Worm (Caenorhabditis elegans): ENCODE measurements around the gene F44E5.5.

Gene F44E5.5

DNA sequence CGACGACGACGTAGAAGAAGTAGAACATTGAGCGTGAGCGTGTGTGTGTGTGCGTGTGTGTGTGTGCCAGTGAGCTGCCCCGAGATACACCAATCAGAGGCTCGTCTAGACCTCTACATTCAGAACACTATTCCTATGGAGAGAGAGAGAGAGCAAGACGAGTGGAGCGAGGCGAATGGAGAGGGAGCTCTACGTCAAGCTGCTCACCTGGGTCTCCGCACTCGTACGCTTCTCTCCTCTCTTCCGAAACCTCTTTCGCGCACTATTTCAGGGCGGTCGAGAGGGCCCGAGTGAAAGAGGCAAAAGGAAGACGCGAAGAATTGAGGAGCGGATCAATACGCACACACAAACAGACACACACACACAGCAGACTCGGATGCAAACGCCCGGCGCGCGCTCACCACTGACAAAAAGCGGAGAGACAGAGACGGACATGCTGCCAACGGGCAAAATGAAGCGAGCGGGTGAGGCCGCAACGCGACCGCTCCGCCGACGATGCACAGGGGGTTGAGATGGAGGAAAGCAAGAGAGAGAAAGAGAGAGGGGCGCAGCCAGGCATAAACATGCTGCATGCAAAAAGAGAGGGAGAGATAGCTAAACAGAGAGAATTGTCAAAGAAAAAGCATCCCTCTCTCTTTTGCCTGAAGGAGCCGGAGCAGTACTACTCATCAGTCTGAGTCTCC lies 9.8 kb upstream of the F44E5.5 start:
- peak; percentile 53 for TF ChIP-seq snpc-4 (tag; optimal IDR thresholded peaks at IDR 0.05)
- peak; percentile 70 for TF ChIP-seq dsc-1 (tag; optimal IDR thresholded peaks at IDR 0.05)
- TF ChIP-seq dpl-1 (GFP tag; optimal IDR thresholded peaks at IDR 0.05), result peak; percentile 17 to 41 (median 40)
- TF ChIP-seq efl-1 (optimal IDR thresholded peaks at IDR 0.05), result peak; percentile 64 to 80
- TF ChIP-seq efl-1 (GFP tag; optimal IDR thresholded peaks at IDR 0.05 in 1 of 2), result peak; percentile 8 to 94
- TF ChIP-seq hpl-2 (GFP tag; optimal IDR thresholded peaks at IDR 0.05), result no peak
- peak; percentile 69 for TF ChIP-seq jun-1 (tag; optimal IDR thresholded peaks at IDR 0.05)
- TF ChIP-seq nhr-85 (tag), result peak; percentile 82
- no peak for TF ChIP-seq nhr-237 (tag; optimal IDR thresholded peaks at IDR 0.05)
- no peak for TF ChIP-seq hlh-4 (tag; optimal IDR thresholded peaks at IDR 0.05)
- peak; percentile 94 for TF ChIP-seq swsn-7 (tag; optimal IDR thresholded peaks at IDR 0.05)
- no peak for TF ChIP-seq ets-5 (GFP tag; IDR thresholded peaks at IDR 0.05)
- TF ChIP-seq F16B12.6 (tag; optimal IDR thresholded peaks at IDR 0.05), result peak; percentile 25
- peak; percentile 67; the same call in 1 of the 2 replicates for TF ChIP-seq nhr-19 (GFP tag; conservative IDR thresholded peaks at IDR 0.05)
- TF ChIP-seq ceh-88 (GFP tag; IDR thresholded peaks at IDR 0.05), result peak; percentile 63; the same call in 1 of the 2 replicates
- TF ChIP-seq zip-4 (GFP tag; optimal IDR thresholded peaks at IDR 0.05), result no peak
- peak; percentile 59 for TF ChIP-seq pax-3 (tag; optimal IDR thresholded peaks at IDR 0.05)
- TF ChIP-seq pqm-1 (tag; optimal IDR thresholded peaks at IDR 0.05), result no peak
- no peak for TF ChIP-seq ceh-63 (GFP tag; optimal IDR thresholded peaks at IDR 0.05)
- TF ChIP-seq fkh-10 (GFP tag; optimal IDR thresholded peaks at IDR 0.05), result peak; percentile 55
- no peak for TF ChIP-seq ceh-90 (tag; optimal IDR thresholded peaks at IDR 0.05)
- peak; percentile 56 for TF ChIP-seq ceh-8 (GFP tag; optimal IDR thresholded peaks at IDR 0.05)
- TF ChIP-seq ceh-82 (tag; optimal IDR thresholded peaks at IDR 0.05), result peak; percentile 54 to 80 (median 73)
- no peak for TF ChIP-seq C04F5.9 (tag; optimal IDR thresholded peaks at IDR 0.05)
- TF ChIP-seq unc-62 (GFP tag; optimal IDR thresholded peaks at IDR 0.05), result no peak
- TF ChIP-seq Y116A8C.19 (tag; optimal IDR thresholded peaks at IDR 0.05; ENCODE audit: borderline replicate concordance), result no peak
- peak; percentile 89 for TF ChIP-seq nhr-77 (tag; optimal IDR thresholded peaks at IDR 0.05)
- no peak for TF ChIP-seq C34B4.2 (tag; optimal IDR thresholded peaks at IDR 0.05)
- peak; percentile 91 for TF ChIP-seq fkh-8 (tag; optimal IDR thresholded peaks at IDR 0.05)
- TF ChIP-seq hlh-17 (GFP tag; optimal IDR thresholded peaks at IDR 0.05; ENCODE audit: borderline replicate concordance), result no peak
- peak in 1 of 2 experiments; percentile 78 for TF ChIP-seq ztf-11 (tag; optimal IDR thresholded peaks at IDR 0.05)
- TF ChIP-seq elt-3 (tag; optimal IDR thresholded peaks at IDR 0.05), result peak in 1 of 6 experiments; percentile 13
- TF ChIP-seq aly-2 (tag; optimal IDR thresholded peaks at IDR 0.05), result peak; percentile 37
- peak in 1 of 2 experiments; percentile 54 for TF ChIP-seq mdl-1 (tag; optimal IDR thresholded peaks at IDR 0.05)
- no peak for TF ChIP-seq vab-15 (tag; optimal IDR thresholded peaks at IDR 0.05)
- peak; percentile 6 for TF ChIP-seq mef-2 (tag; optimal IDR thresholded peaks at IDR 0.05)
- no peak for TF ChIP-seq ces-1 (GFP tag; optimal IDR thresholded peaks at IDR 0.05)
- peak; percentile 45 for TF ChIP-seq rnt-1 (tag; optimal IDR thresholded peaks at IDR 0.05)
- TF ChIP-seq sox-4 (tag; optimal IDR thresholded peaks at IDR 0.05), result peak; percentile 30
- TF ChIP-seq nhr-20 (tag; optimal IDR thresholded peaks at IDR 0.05), result peak; percentile 82
- no peak for TF ChIP-seq nhr-11 (tag; optimal IDR thresholded peaks at IDR 0.05)
- no peak for TF ChIP-seq efl-3 (GFP tag; optimal IDR thresholded peaks at IDR 0.05)
- TF ChIP-seq egl-27 (tag; optimal IDR thresholded peaks at IDR 0.05), result peak; percentile 49 to 64
- TF ChIP-seq egl-13 (tag; optimal IDR thresholded peaks at IDR 0.05), result peak; percentile 78
- no peak for TF ChIP-seq aha-1 (tag; optimal IDR thresholded peaks at IDR 0.05)
- peak; percentile 92 for TF ChIP-seq ztf-4 (tag; optimal IDR thresholded peaks at IDR 0.05)
- TF ChIP-seq unc-98 (GFP tag; IDR thresholded peaks at IDR 0.05), result no peak
- no peak for TF ChIP-seq pag-3 (tag; optimal IDR thresholded peaks at IDR 0.05; ENCODE audit: borderline replicate concordance, insufficient read depth)
- TF ChIP-seq snu-23 (GFP tag; optimal IDR thresholded peaks at IDR 0.05), result peak; percentile 90
- TF ChIP-seq lin-39 (tag; optimal IDR thresholded peaks at IDR 0.05), result peak; percentile 8
- TF ChIP-seq nhr-76 (tag; optimal IDR thresholded peaks at IDR 0.05), result peak; percentile 29

Data from whole organism, L1 larva.